Worm (Caenorhabditis elegans) whole organism, midembryonic: Measurements from ENCODE around the gene Y41G9A.10.

ENCODE experiments used
- T22C8.4 ChIP-seq: fragments of 200-800 bp; sonication (Bioruptor generic); IDR thresholded peaks from 2 replicates; pipeline ENCODE4 v1.3.6; 2022; ENCODE audit warnings: missing genetic modification characterization, missing compliant biosample characterization
- flt-1 ChIP-seq: fragments of 200-800 bp; sonication (Bioruptor generic); IDR thresholded peaks from 2 replicates; pipeline ENCODE4 v1.3.6; 2022; ENCODE audit warnings: missing genetic modification characterization, missing compliant biosample characterization
- klf-2 ChIP-seq: fragments of 200-800 bp; sonication (Bioruptor generic); conservative IDR thresholded peaks from 2 replicates; pipeline ENCODE4 v1.3.6; 2022; ENCODE audit warnings: missing genetic modification reagents, missing genetic modification characterization, missing compliant biosample characterization
- med-1 ChIP-seq: sonication (generic microtip); optimal IDR thresholded peaks from 2 replicates; lab custom pipeline; 2017; ENCODE audit warnings: missing genetic modification characterization, mild to moderate bottlenecking, missing compliant biosample characterization, antibody characterized with exemption, missing genetic modification reagents; ENCODE audit not compliant: insufficient read depth
- ref-1 ChIP-seq: fragments of 200-800 bp; sonication (Bioruptor generic); conservative IDR thresholded peaks from 2 replicates; pipeline ENCODE4 v1.3.6; 2022; ENCODE audit warnings: missing genetic modification reagents, missing genetic modification characterization, missing compliant biosample characterization
- tab-1 ChIP-seq: fragments of 200-800 bp; sonication (Bioruptor generic); IDR thresholded peaks from 2 replicates; pipeline ENCODE4 v1.3.6; 2022; ENCODE audit warnings: missing genetic modification characterization, missing compliant biosample characterization
- ztf-23 ChIP-seq: fragments of 200-800 bp; sonication (Bioruptor generic); IDR thresholded peaks from 2 replicates; pipeline ENCODE4 v1.3.6; 2022; ENCODE audit warnings: missing genetic modification reagents, missing genetic modification characterization, missing compliant biosample characterization
- ztf-29 ChIP-seq: fragments of 200-800 bp; sonication (Bioruptor generic); IDR thresholded peaks from 2 replicates; pipeline ENCODE4 v1.3.6; 2022; ENCODE audit warnings: missing genetic modification reagents, missing genetic modification characterization, missing compliant biosample characterization

DNA sequence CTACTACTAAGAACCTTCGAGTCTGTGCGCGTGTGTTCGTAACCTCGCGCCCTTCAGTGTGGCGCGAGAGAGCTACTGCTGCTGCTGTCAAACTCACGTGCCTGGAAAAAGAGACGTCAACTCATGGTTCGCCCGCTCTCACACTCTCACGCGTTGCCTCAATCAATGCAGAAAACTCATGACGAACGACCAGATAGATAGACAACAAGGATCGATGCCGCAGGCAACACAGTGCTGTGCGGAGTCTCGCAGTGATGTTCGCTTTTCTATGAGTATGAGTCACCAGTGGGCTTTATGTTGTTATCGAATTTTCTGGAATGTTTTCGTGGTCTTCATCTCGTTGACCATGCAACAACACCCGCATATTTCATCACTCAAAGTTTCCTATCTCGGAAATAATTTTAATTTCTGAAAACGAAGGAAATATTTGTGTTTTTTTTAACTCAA, 25.2 kb upstream of the Y41G9A.10 start:
- no peak for TF ChIP-seq ztf-23 (GFP tag; lab: Robert Waterston, UW)
- TF ChIP-seq med-1: no peak
- TF ChIP-seq flt-1 (GFP tag; lab: Robert Waterston, UW): no peak
- TF ChIP-seq T22C8.4 (GFP tag; lab: Robert Waterston, UW): no peak
- TF ChIP-seq tab-1: no peak
- TF ChIP-seq ref-1 (GFP tag; lab: Robert Waterston, UW): no peak
- TF ChIP-seq klf-2 (GFP tag; lab: Robert Waterston, UW): no peak
- no peak for TF ChIP-seq ztf-29 (GFP tag; lab: Robert Waterston, UW)
